Fruit fly (Drosophila melanogaster): Measurements from ENCODE around the gene Hsp23.

Gene Hsp23

dm6 chr3L:9379484-9380343, 2.0 kb upstream of the Hsp23 start, which contains the start of gene Hsp67Ba (continued):
- no peak for TF ChIP-seq CG1602 (GFP tag; optimal IDR thresholded peaks at IDR 0.05)
- TF ChIP-seq nerfin-2 (GFP tag; IDR thresholded peaks at IDR 0.05; ENCODE audit: partially characterized antibody) = no peak
- TF ChIP-seq crp (GFP tag; optimal IDR thresholded peaks at IDR 0.05) = peak in 1 of 2 experiments; percentile 39
- TF ChIP-seq Lhr (GFP tag; optimal IDR thresholded peaks at IDR 0.05) = no peak
- TF ChIP-seq CG34422 (GFP tag; IDR thresholded peaks at IDR 0.05) = peak; percentile 60; the same call in 1 of the 3 replicates
- no peak for TF ChIP-seq trh (GFP tag; optimal IDR thresholded peaks at IDR 0.05)
- TF ChIP-seq Drgx (GFP tag; IDR thresholded peaks at IDR 0.05) = peak; percentile 29; the same call in 1 of the 2 replicates
- TF ChIP-seq Nf-YC (tag; optimal IDR thresholded peaks at IDR 0.05) = peak; percentile 34
- TF ChIP-seq vnd (GFP tag; IDR thresholded peaks at IDR 0.05; ENCODE audit: partially characterized antibody) = no peak
- TF ChIP-seq Lim3 (GFP tag; IDR thresholded peaks at IDR 0.05) = no peak
- no peak for TF ChIP-seq gce (GFP tag; IDR thresholded peaks at IDR 0.05)
- TF ChIP-seq CG10543 (GFP tag; optimal IDR thresholded peaks at IDR 0.05) = peak; percentile 17
- TF ChIP-seq CG16779 (GFP tag; IDR thresholded peaks at IDR 0.05) = no peak
- no peak for TF ChIP-seq Hmr (GFP tag; optimal IDR thresholded peaks at IDR 0.05)
- no peak for TF ChIP-seq CG2199 (GFP tag; IDR thresholded peaks at IDR 0.05)
- peak; percentile 47 for TF ChIP-seq corto (GFP tag; optimal IDR thresholded peaks at IDR 0.05)
- TF ChIP-seq CoRest (tag; optimal IDR thresholded peaks at IDR 0.05) = no peak
- TF ChIP-seq da (GFP tag; optimal IDR thresholded peaks at IDR 0.05) = no peak
- TF ChIP-seq HmgD (GFP tag; optimal IDR thresholded peaks at IDR 0.05) = no peak
- no peak for TF ChIP-seq CG1603 (tag; optimal IDR thresholded peaks at IDR 0.05)
- no peak for TF ChIP-seq CG17186 (GFP tag; optimal IDR thresholded peaks at IDR 0.05)
- TF ChIP-seq ERR (GFP tag; optimal IDR thresholded peaks at IDR 0.05) = no peak
- no peak for TF ChIP-seq CG10654 (GFP tag; optimal IDR thresholded peaks at IDR 0.05)
- no peak for TF ChIP-seq ham (GFP tag; IDR thresholded peaks at IDR 0.05)
- TF ChIP-seq CG7928 (GFP tag; optimal IDR thresholded peaks at IDR 0.05) = no peak
- no peak for TF ChIP-seq sc (optimal IDR thresholded peaks at IDR 0.05)
- no peak for TF ChIP-seq sc (GFP tag; optimal IDR thresholded peaks at IDR 0.05)
- TF ChIP-seq en (GFP tag; optimal IDR thresholded peaks at IDR 0.05) = no peak
- TF ChIP-seq CG9437 (GFP tag; optimal IDR thresholded peaks at IDR 0.05) = no peak
- no peak for TF ChIP-seq CG14441 (GFP tag; IDR thresholded peaks at IDR 0.05)
- TF ChIP-seq run (tag; optimal IDR thresholded peaks at IDR 0.05) = no peak
- no peak for TF ChIP-seq crc (GFP tag; optimal IDR thresholded peaks at IDR 0.05)
- TF ChIP-seq h (optimal IDR thresholded peaks at IDR 0.05) = no peak
- TF ChIP-seq pros (GFP tag; optimal IDR thresholded peaks at IDR 0.05) = no peak
- no peak for TF ChIP-seq Ada2b (GFP tag; IDR thresholded peaks at IDR 0.05)

DNA sequence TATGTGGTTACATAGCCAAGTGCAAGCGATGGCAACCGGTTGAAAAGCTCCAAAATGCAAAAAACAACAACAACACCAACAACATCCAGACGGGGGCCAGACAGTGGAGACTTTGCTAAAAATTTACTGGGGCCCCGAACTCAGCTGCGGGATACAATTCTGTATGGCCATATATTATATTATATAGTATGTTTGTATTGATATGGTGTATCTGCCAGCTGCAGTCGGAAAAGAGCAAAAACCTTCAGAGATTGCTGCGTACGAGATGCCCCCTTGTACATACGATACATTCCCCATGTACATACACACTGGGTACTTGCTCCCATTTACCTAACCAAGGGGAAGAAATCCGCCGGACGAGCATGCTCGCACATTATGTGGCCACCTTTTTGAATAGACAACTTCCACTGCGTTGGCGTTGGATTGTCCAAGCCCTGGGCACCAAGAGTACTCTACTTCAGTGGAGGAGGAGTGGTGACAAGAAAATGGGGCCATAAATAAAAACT, 1.3 kb upstream of the Hsp23 start:
- TF ChIP-seq sna (GFP tag; IDR thresholded peaks at IDR 0.05; ENCODE audit: partially characterized antibody) (no peak), CG31224 (GFP tag; IDR thresholded peaks at IDR 0.05) (no peak), CG17912 (GFP tag; optimal IDR thresholded peaks at IDR 0.05) (peak; percentile 12), Dfd (GFP tag; optimal IDR thresholded peaks at IDR 0.05) (no peak), CG9817 (tag; optimal IDR thresholded peaks at IDR 0.05) (no peak), CG13775 (GFP tag; optimal IDR thresholded peaks at IDR 0.05) (no peak), Bgb (GFP tag; IDR thresholded peaks at IDR 0.05; ENCODE audit: partially characterized antibody) (no peak), CG2712 (tag; optimal IDR thresholded peaks at IDR 0.05) (no peak), CG9437 (GFP tag; optimal IDR thresholded peaks at IDR 0.05) (no peak), Doc2 (GFP tag; IDR thresholded peaks at IDR 0.05) (no peak), pzg (GFP tag; optimal IDR thresholded peaks at IDR 0.05) (no peak), caup (GFP tag; optimal IDR thresholded peaks at IDR 0.05; ENCODE audit: severe bottlenecking) (no peak), Doc3 (GFP tag; IDR thresholded peaks at IDR 0.05; ENCODE audit: partially characterized antibody) (0 out of 3 replicates have a peak, but pooled peaks have one; percentile 19), CG18011 (GFP tag; optimal IDR thresholded peaks at IDR 0.05) (peak; percentile 9), CG6813 (GFP tag; optimal IDR thresholded peaks at IDR 0.05) (no peak), Drgx (GFP tag; IDR thresholded peaks at IDR 0.05) (peak; percentile 2; the same call in 1 of the 2 replicates), Atf6 (GFP tag; IDR thresholded peaks at IDR 0.05) (no peak)

All from whole organism, embryonic.